Worm (Caenorhabditis elegans) whole organism, young adult: Measurements from ENCODE around the gene F12F6.7.
A peak's percentile ranks its signal among the peaks of the same experiment; 100 is the strongest.

Experiments
- B0035.1 ChIP-seq: sonication (generic microtip); optimal IDR thresholded peaks from 2 replicates; lab custom pipeline; 2016; ENCODE audit warnings: missing genetic modification characterization, mild to moderate bottlenecking, missing compliant biosample characterization, missing genotype, missing genetic modification reagents
- B0261.1 ChIP-seq: sonication (generic microtip); optimal IDR thresholded peaks from 2 replicates; lab custom pipeline; 2016; ENCODE audit warnings: mild to moderate bottlenecking, missing genetic modification characterization, moderate library complexity, missing compliant biosample characterization
- B0336.3 ChIP-seq: fragments of 200-800 bp; sonication (Bioruptor generic); IDR thresholded peaks from 2 replicates; pipeline ENCODE4 v1.3.6; 2022; ENCODE audit warnings: missing genetic modification characterization, missing compliant biosample characterization
- F10E7.11 ChIP-seq: sonication (generic microtip); optimal IDR thresholded peaks from 2 replicates; lab custom pipeline; 2017; ENCODE audit warnings: mild to moderate bottlenecking, missing genetic modification characterization, moderate library complexity, missing compliant biosample characterization
- F39B2.1 ChIP-seq: fragments of 200-800 bp; sonication (Bioruptor generic); IDR thresholded peaks from 2 replicates; pipeline ENCODE4 v1.3.6; 2022; ENCODE audit warnings: missing genetic modification reagents, missing genetic modification characterization, missing compliant biosample characterization
- F49E8.2 ChIP-seq: sonication (generic microtip); optimal IDR thresholded peaks from 3 replicates; lab custom pipeline; 2017; ENCODE audit warnings: missing genetic modification characterization, mild to moderate bottlenecking, missing compliant biosample characterization, antibody characterized with exemption, moderate library complexity; ENCODE audit not compliant: insufficient read depth
- T07F8.4 ChIP-seq: sonication (generic microtip); optimal IDR thresholded peaks from 2 replicates; lab custom pipeline; 2016; ENCODE audit warnings: mild to moderate bottlenecking, missing genetic modification characterization, moderate library complexity, missing compliant biosample characterization
- Y53F4B.3 ChIP-seq: fragments of 200-800 bp; sonication (Bioruptor generic); IDR thresholded peaks from 2 replicates; pipeline ENCODE4 v1.3.6; 2022; ENCODE audit warnings: missing genetic modification reagents, missing genetic modification characterization, missing compliant biosample characterization
- Y79H2A.3 ChIP-seq: fragments of 200-800 bp; sonication (Bioruptor generic); conservative IDR thresholded peaks from 2 replicates; pipeline ENCODE4 v1.3.6; 2022; ENCODE audit warnings: missing genetic modification reagents, missing genetic modification characterization, missing compliant biosample characterization
- ZK185.1 ChIP-seq: sonication (generic microtip); optimal IDR thresholded peaks from 2 replicates; lab custom pipeline; 2016; ENCODE audit warnings: mild to moderate bottlenecking, missing genetic modification characterization, missing compliant biosample characterization; ENCODE audit not compliant: poor library complexity, severe bottlenecking
- akir-1 ChIP-seq: fragments of 200-800 bp; sonication (Bioruptor generic); optimal IDR thresholded peaks from 2 replicates; lab custom pipeline; 2018; ENCODE audit warnings: mild to moderate bottlenecking, missing genetic modification characterization, moderate library complexity, missing compliant biosample characterization
- aptf-2 ChIP-seq: fragments of 200-800 bp; sonication (Bioruptor generic); conservative IDR thresholded peaks from 2 replicates; pipeline ENCODE4 v1.3.6; 2022; ENCODE audit warnings: missing genetic modification reagents, missing genetic modification characterization, missing compliant biosample characterization
- atf-7 ChIP-seq: sonication (generic microtip); optimal IDR thresholded peaks from 2 replicates; lab custom pipeline; 2017; ENCODE audit warnings: mild to moderate bottlenecking, missing genetic modification characterization, missing compliant biosample characterization
- attf-3 ChIP-seq: fragments of 200-800 bp; sonication (Bioruptor generic); conservative IDR thresholded peaks from 2 replicates; pipeline ENCODE4 v1.3.6; 2022; ENCODE audit warnings: missing genetic modification reagents, missing genetic modification characterization, missing compliant biosample characterization
- attf-6 ChIP-seq: fragments of 200-800 bp; sonication (Bioruptor generic); IDR thresholded peaks from 2 replicates; pipeline ENCODE4 v1.3.6; 2022; ENCODE audit warnings: missing genetic modification reagents, missing genetic modification characterization, missing compliant biosample characterization
- ccch-3 ChIP-seq: fragments of 200-800 bp; sonication (Bioruptor generic); optimal IDR thresholded peaks from 2 replicates; lab custom pipeline; 2018; ENCODE audit warnings: mild to moderate bottlenecking, missing genetic modification characterization, missing compliant biosample characterization
- ceh-40 ChIP-seq: fragments of 200-800 bp; sonication (Bioruptor generic); IDR thresholded peaks from 2 replicates; pipeline ENCODE4 v1.3.6; 2022; ENCODE audit warnings: missing genetic modification characterization, missing compliant biosample characterization
- ceh-58 ChIP-seq: fragments of 200-800 bp; sonication (Bioruptor generic); IDR thresholded peaks from 2 replicates; pipeline ENCODE4 v1.3.6; 2022; ENCODE audit warnings: missing genetic modification characterization, missing compliant biosample characterization
- ceh-91 ChIP-seq: fragments of 200-800 bp; sonication (Bioruptor generic); IDR thresholded peaks from 2 replicates; pipeline ENCODE4 v1.3.6; 2022; ENCODE audit warnings: missing genetic modification reagents, missing genetic modification characterization, missing compliant biosample characterization
- die-1 ChIP-seq: sonication (generic microtip); optimal IDR thresholded peaks from 2 replicates; lab custom pipeline; 2016; ENCODE audit warnings: missing genotype, mild to moderate bottlenecking, missing genetic modification characterization, missing compliant biosample characterization
- dox-1 ChIP-seq: fragments of 200-800 bp; sonication (Bioruptor generic); IDR thresholded peaks from 2 replicates; pipeline ENCODE4 v1.3.6; 2022; ENCODE audit warnings: missing genetic modification reagents, missing genetic modification characterization, missing compliant biosample characterization
- dpff-1 ChIP-seq: sonication (generic microtip); optimal IDR thresholded peaks from 2 replicates; lab custom pipeline; 2017; ENCODE audit warnings: mild to moderate bottlenecking, missing genetic modification characterization, missing compliant biosample characterization
- gei-17 ChIP-seq: fragments of 200-800 bp; sonication (Bioruptor generic); optimal IDR thresholded peaks from 2 replicates; lab custom pipeline; 2018; ENCODE audit warnings: mild to moderate bottlenecking, missing genetic modification characterization, missing compliant biosample characterization
- him-1 ChIP-seq: sonication (generic microtip); optimal IDR thresholded peaks from 2 replicates; lab custom pipeline; 2016; ENCODE audit warnings: missing genotype, missing genetic modification reagents, missing genetic modification characterization, missing compliant biosample characterization
- hlh-26 ChIP-seq: fragments of 200-800 bp; sonication (Bioruptor generic); conservative IDR thresholded peaks from 2 replicates; pipeline ENCODE4 v1.3.6; 2022; ENCODE audit warnings: missing genetic modification reagents, missing genetic modification characterization, missing compliant biosample characterization
- hsf-1 ChIP-seq: fragments of 200-800 bp; sonication (Bioruptor generic); IDR thresholded peaks from 2 replicates; pipeline ENCODE4 v1.3.6; 2022; ENCODE audit warnings: missing genetic modification reagents, missing genetic modification characterization, missing compliant biosample characterization
- lag-1 ChIP-seq: fragments of 200-800 bp; sonication (Bioruptor generic); IDR thresholded peaks from 2 replicates; pipeline ENCODE4 v1.3.6; 2022; ENCODE audit warnings: missing genetic modification reagents, missing genetic modification characterization, missing compliant biosample characterization
- let-607 ChIP-seq, 2 experiments: fragments of 200-800 bp in 1 of 2; sonication (Bioruptor generic) in 1 of 2; sonication (generic microtip) in 1 of 2; optimal IDR thresholded peaks; 2 replicates each; lab custom pipeline; 2016 to 2018; ENCODE audit warnings: mild to moderate bottlenecking in 2 of 2, missing compliant biosample characterization in 2 of 2, missing genetic modification characterization in 2 of 2, moderate library complexity in 2 of 2, missing genotype in 1 of 2
- lin-26 ChIP-seq: fragments of 200-800 bp; sonication (Bioruptor generic); IDR thresholded peaks from 2 replicates; pipeline ENCODE4 v1.3.6; 2022; ENCODE audit warnings: missing genetic modification reagents, missing genetic modification characterization, missing compliant biosample characterization
- lin-40 ChIP-seq: sonication (generic microtip); optimal IDR thresholded peaks from 2 replicates; lab custom pipeline; 2016; ENCODE audit warnings: missing genetic modification characterization, mild to moderate bottlenecking, missing compliant biosample characterization, missing genotype, missing genetic modification reagents
- lsy-27 ChIP-seq: sonication (generic microtip); optimal IDR thresholded peaks from 2 replicates; lab custom pipeline; 2017; ENCODE audit warnings: missing genetic modification characterization, mild to moderate bottlenecking, missing compliant biosample characterization, antibody characterized with exemption, missing genotype, borderline replicate concordance; ENCODE audit not compliant: insufficient read depth
- madf-10 ChIP-seq: sonication (generic microtip); optimal IDR thresholded peaks from 2 replicates; lab custom pipeline; 2016; ENCODE audit warnings: mild to moderate bottlenecking, missing genetic modification characterization, missing compliant biosample characterization
- madf-3 ChIP-seq: fragments of 200-800 bp; sonication (Bioruptor generic); IDR thresholded peaks from 2 replicates; pipeline ENCODE4 v1.3.6; 2022; ENCODE audit warnings: missing genetic modification reagents, missing genetic modification characterization, missing compliant biosample characterization
- mxl-1 ChIP-seq: sonication (generic microtip); optimal IDR thresholded peaks from 2 replicates; lab custom pipeline; 2016; ENCODE audit warnings: missing genetic modification characterization, missing compliant biosample characterization
- nfya-2 ChIP-seq: fragments of 200-800 bp; sonication (Bioruptor generic); IDR thresholded peaks from 2 replicates; pipeline ENCODE4 v1.3.6; 2022; ENCODE audit warnings: missing genetic modification reagents, missing genetic modification characterization, missing compliant biosample characterization
- nhr-90 ChIP-seq: sonication (generic microtip); optimal IDR thresholded peaks from 2 replicates; lab custom pipeline; 2016; ENCODE audit warnings: missing genotype, mild to moderate bottlenecking, missing genetic modification characterization, missing compliant biosample characterization
- pbrm-1 ChIP-seq: fragments of 200-800 bp; sonication (Bioruptor generic); IDR thresholded peaks from 2 replicates; pipeline ENCODE4 v1.3.6; 2022; ENCODE audit warnings: missing genetic modification reagents, missing genetic modification characterization, missing compliant biosample characterization
- pha-4 ChIP-seq: fragments of 150-350 bp; sonication (generic microtip); optimal IDR thresholded peaks from 2 replicates; lab custom pipeline; 2014; ENCODE audit warnings: missing biosample characterization, missing genetic modification reagents, missing genetic modification characterization
- rcor-1 ChIP-seq: fragments of 200-800 bp; sonication (Bioruptor generic); IDR thresholded peaks from 2 replicates; pipeline ENCODE4 v1.3.6; 2022; ENCODE audit warnings: missing genetic modification reagents, missing genetic modification characterization, missing compliant biosample characterization
- rec-8 ChIP-seq, 2 experiments: sonication (generic microtip); optimal IDR thresholded peaks; 2 replicates each; lab custom pipeline; 2016; ENCODE audit warnings: mild to moderate bottlenecking in 2 of 2, missing genetic modification characterization in 2 of 2, missing genetic modification reagents in 2 of 2, missing genotype in 2 of 2, missing biosample characterization in 1 of 2, missing compliant biosample characterization in 1 of 2, moderate library complexity in 1 of 2
- snpc-4 ChIP-seq, 5 experiments: fragments of 150-350 bp in 1 of 5; sonication (generic microtip) in 4 of 5; optimal IDR thresholded peaks; 2 replicates each; lab custom pipeline; 2014 to 2018; ENCODE audit warnings: missing genetic modification characterization in 5 of 5, missing biosample characterization in 3 of 5, antibody characterized with exemption in 2 of 5, mild to moderate bottlenecking in 2 of 5, missing compliant biosample characterization in 2 of 5, missing genotype in 2 of 5, moderate library complexity in 2 of 5, missing genetic modification reagents in 1 of 5
- sptf-2 ChIP-seq: fragments of 200-800 bp; sonication (Bioruptor generic); optimal IDR thresholded peaks from 2 replicates; lab custom pipeline; 2018; ENCODE audit warnings: mild to moderate bottlenecking, missing genetic modification characterization, missing compliant biosample characterization
- tbx-9 ChIP-seq: sonication (generic microtip); optimal IDR thresholded peaks from 2 replicates; lab custom pipeline; 2016; ENCODE audit warnings: borderline replicate concordance, missing genetic modification characterization, inconsistent platforms, missing compliant biosample characterization
- tlf-1 ChIP-seq: fragments of 200-800 bp; sonication (Bioruptor generic); optimal IDR thresholded peaks from 2 replicates; lab custom pipeline; 2018; ENCODE audit warnings: mild to moderate bottlenecking, missing genetic modification characterization, missing compliant biosample characterization
- unc-62 ChIP-seq: fragments of 150-350 bp; optimal IDR thresholded peaks from 2 replicates; lab custom pipeline; 2014; ENCODE audit warnings: missing biosample characterization, missing genetic modification reagents, missing genetic modification characterization
- ztf-22 ChIP-seq: fragments of 200-800 bp; sonication (Bioruptor generic); optimal IDR thresholded peaks from 2 replicates; lab custom pipeline; 2018; ENCODE audit warnings: mild to moderate bottlenecking, missing genetic modification characterization, moderate library complexity, missing compliant biosample characterization
- ztf-6 ChIP-seq: fragments of 200-800 bp; sonication (Bioruptor generic); IDR thresholded peaks from 2 replicates; pipeline ENCODE4 v1.3.6; 2022; ENCODE audit warnings: missing genetic modification reagents, missing genetic modification characterization, missing compliant biosample characterization

Gene F12F6.7

ce11 chrIV:11566146-11566545 lies 4.5 kb upstream of the F12F6.7 start, which contains the start of gene sec-24.1 (continued):
- TF ChIP-seq dox-1, result peak; percentile 75
- peak; percentile 76 for TF ChIP-seq F49E8.2 (tag; lab: Kevin White, UChicago)
- TF ChIP-seq B0035.1, result no peak
- TF ChIP-seq nfya-2 (GFP tag; lab: Robert Waterston, UW), result no peak
- no peak for TF ChIP-seq dpff-1 (tag; lab: Kevin White, UChicago)
- TF ChIP-seq tlf-1, result peak; percentile 69
- no peak for TF ChIP-seq T07F8.4 (tag; lab: Kevin White, UChicago)
- no peak for TF ChIP-seq aptf-2 (GFP tag; lab: Robert Waterston, UW)
- no peak for TF ChIP-seq attf-6 (GFP tag; lab: Robert Waterston, UW)
- no peak for TF ChIP-seq ztf-22
- TF ChIP-seq B0336.3 (GFP tag; lab: Robert Waterston, UW), result peak; percentile 74
- TF ChIP-seq rec-8 (tag; optimal IDR thresholded peaks at IDR 0.05; lab: Kevin White, UChicago), result no peak
- no peak for TF ChIP-seq tbx-9 (tag; lab: Kevin White, UChicago)
- TF ChIP-seq nhr-90, result no peak
- TF ChIP-seq snpc-4 (GFP tag; optimal IDR thresholded peaks at IDR 0.05; lab: Kevin White, UChicago), result no peak
- peak; percentile 41 to 55 (median 46) for TF ChIP-seq snpc-4 (tag; optimal IDR thresholded peaks at IDR 0.05; lab: Kevin White, UChicago)
- TF ChIP-seq akir-1 (GFP tag; lab: Kevin White, UChicago), result no peak
- TF ChIP-seq B0261.1 (tag; lab: Kevin White, UChicago), result no peak
- no peak for TF ChIP-seq F10E7.11 (tag; lab: Kevin White, UChicago)
- peak; percentile 98 for TF ChIP-seq let-607 (tag; optimal IDR thresholded peaks at IDR 0.05; lab: Kevin White, UChicago)
- TF ChIP-seq madf-10 (tag; lab: Kevin White, UChicago), result peak; percentile 26
- no peak for TF ChIP-seq ceh-58
- TF ChIP-seq lag-1, result no peak
- 0 out of 2 replicates have a peak, but pooled peaks have one; percentile 37 for TF ChIP-seq madf-3
- TF ChIP-seq Y53F4B.3 (GFP tag; lab: Robert Waterston, UW), result no peak; the same call in 1 of the 2 replicates
- TF ChIP-seq ztf-6 (GFP tag; lab: Robert Waterston, UW), result no peak
- peak; percentile 84 for TF ChIP-seq lin-40 (tag; lab: Kevin White, UChicago)
- TF ChIP-seq ceh-40 (GFP tag; lab: Robert Waterston, UW), result no peak
- TF ChIP-seq die-1 (tag; lab: Kevin White, UChicago), result no peak
- TF ChIP-seq lsy-27, result no peak
- TF ChIP-seq pha-4 (tag; lab: Kevin White, UChicago), result no peak
- no peak for TF ChIP-seq Y79H2A.3 (GFP tag; lab: Robert Waterston, UW)
- TF ChIP-seq rcor-1 (GFP tag; lab: Robert Waterston, UW), result peak; percentile 79; the same call in 1 of the 2 replicates
- no peak for TF ChIP-seq him-1 (tag; lab: Kevin White, UChicago)
- TF ChIP-seq hlh-26, result no peak
- no peak for TF ChIP-seq unc-62 (GFP tag; lab: Kevin White, UChicago)
- peak; percentile 54; the same call in 1 of the 2 replicates for TF ChIP-seq attf-3 (GFP tag; lab: Robert Waterston, UW)
- peak; percentile 83 for TF ChIP-seq pbrm-1 (GFP tag; lab: Robert Waterston, UW)
- TF ChIP-seq mxl-1 (tag; lab: Kevin White, UChicago), result no peak
- TF ChIP-seq lin-26 (GFP tag; lab: Robert Waterston, UW), result no peak
- TF ChIP-seq F39B2.1 (GFP tag; lab: Robert Waterston, UW), result no peak
- no peak for TF ChIP-seq sptf-2 (GFP tag; lab: Kevin White, UChicago)
- 0 out of 2 replicates have a peak, but pooled peaks have one; percentile 41 for TF ChIP-seq ceh-91 (GFP tag; lab: Robert Waterston, UW)
- peak; percentile 4 for TF ChIP-seq gei-17 (GFP tag; lab: Kevin White, UChicago)
- TF ChIP-seq hsf-1 (GFP tag; lab: Robert Waterston, UW), result no peak
- no peak for TF ChIP-seq atf-7
- no peak for TF ChIP-seq ccch-3 (GFP tag; lab: Kevin White, UChicago)
- TF ChIP-seq ZK185.1 (tag; lab: Kevin White, UChicago), result peak; percentile 58
